Worm (Caenorhabditis elegans) whole organism, late embryonic: ENCODE results near the gene pezo-1.
"Not testable (repeated sequence)": the region's sequence is repeated elsewhere in the genome, so short reads cannot be mapped to it uniquely, and the experiment has no call there.

ENCODE experiments used
- C08G9.2 ChIP-seq: sonication (generic microtip); optimal IDR thresholded peaks from 2 replicates; lab custom pipeline; 2016; ENCODE audit warnings: mild to moderate bottlenecking, missing genetic modification characterization, moderate library complexity, missing compliant biosample characterization
- C38D4.7 ChIP-seq: fragments of 200-800 bp; sonication (Bioruptor generic); optimal IDR thresholded peaks from 2 replicates; lab custom pipeline; 2018; ENCODE audit warnings: mild to moderate bottlenecking, missing genetic modification characterization, moderate library complexity, missing compliant biosample characterization
- F13H6.1 ChIP-seq: sonication (generic microtip); optimal IDR thresholded peaks from 2 replicates; lab custom pipeline; 2016; ENCODE audit warnings: missing genetic modification characterization, missing compliant biosample characterization
- K02D7.2 ChIP-seq: sonication (generic microtip); optimal IDR thresholded peaks from 2 replicates; lab custom pipeline; 2017; ENCODE audit warnings: mild to moderate bottlenecking, missing genetic modification characterization, missing compliant biosample characterization
- K09A11.1 ChIP-seq: sonication (generic microtip); optimal IDR thresholded peaks from 2 replicates; lab custom pipeline; 2017; ENCODE audit warnings: antibody characterized with exemption, mild to moderate bottlenecking, missing genetic modification characterization, missing compliant biosample characterization; ENCODE audit not compliant: insufficient read depth
- T23F11.4 ChIP-seq: fragments of 200-800 bp; sonication (Bioruptor generic); optimal IDR thresholded peaks from 2 replicates; lab custom pipeline; 2018; ENCODE audit warnings: mild to moderate bottlenecking, missing genetic modification characterization, missing compliant biosample characterization
- Y22D7AL.16 ChIP-seq: sonication (generic microtip); optimal IDR thresholded peaks from 2 replicates; lab custom pipeline; 2016; ENCODE audit warnings: missing genetic modification characterization, missing compliant biosample characterization
- ahr-1 ChIP-seq: sonication (generic microtip); optimal IDR thresholded peaks from 2 replicates; lab custom pipeline; 2016; ENCODE audit warnings: missing genetic modification characterization, missing compliant biosample characterization
- ama-1 ChIP-seq: fragments of 150-350 bp; optimal IDR thresholded peaks from 2 replicates; lab custom pipeline; 2014
- ceh-14 ChIP-seq: sonication (generic microtip); optimal IDR thresholded peaks from 2 replicates; lab custom pipeline; 2016; ENCODE audit warnings: missing genotype, missing genetic modification characterization, missing compliant biosample characterization
- ceh-18 ChIP-seq: sonication (generic microtip); optimal IDR thresholded peaks from 2 replicates; lab custom pipeline; 2016; ENCODE audit warnings: missing genetic modification characterization, missing compliant biosample characterization
- ceh-19 ChIP-seq: fragments of 200-800 bp; sonication (Bioruptor generic); optimal IDR thresholded peaks from 2 replicates; lab custom pipeline; 2018; ENCODE audit warnings: mild to moderate bottlenecking, missing genetic modification characterization, missing compliant biosample characterization
- ceh-22 ChIP-seq: sonication (generic microtip); optimal IDR thresholded peaks from 2 replicates; lab custom pipeline; 2017; ENCODE audit warnings: missing biosample characterization, missing genetic modification characterization
- ceh-24 ChIP-seq: sonication (generic microtip); optimal IDR thresholded peaks from 2 replicates; lab custom pipeline; 2016; ENCODE audit warnings: mild to moderate bottlenecking, missing genetic modification characterization, missing compliant biosample characterization
- ceh-34 ChIP-seq: sonication (generic microtip); optimal IDR thresholded peaks from 2 replicates; lab custom pipeline; 2016; ENCODE audit warnings: mild to moderate bottlenecking, missing genetic modification characterization, missing compliant biosample characterization
- ceh-48 ChIP-seq: sonication (generic microtip); optimal IDR thresholded peaks from 2 replicates; lab custom pipeline; 2016; ENCODE audit warnings: missing genetic modification characterization, inconsistent platforms, missing compliant biosample characterization
- che-1 ChIP-seq: sonication (generic microtip); optimal IDR thresholded peaks from 2 replicates; lab custom pipeline; 2016; ENCODE audit warnings: mild to moderate bottlenecking, missing genetic modification characterization, missing compliant biosample characterization
- elt-2 ChIP-seq: sonication (generic microtip); optimal IDR thresholded peaks from 2 replicates; lab custom pipeline; 2016; ENCODE audit warnings: missing genetic modification reagents, missing genetic modification characterization, missing compliant biosample characterization
- eyg-1 ChIP-seq: sonication (generic microtip); optimal IDR thresholded peaks from 2 replicates; lab custom pipeline; 2016; ENCODE audit warnings: missing genotype, missing genetic modification characterization, missing compliant biosample characterization
- fax-1 ChIP-seq: sonication (generic microtip); optimal IDR thresholded peaks from 2 replicates; lab custom pipeline; 2016; ENCODE audit warnings: missing genotype, missing genetic modification characterization, missing compliant biosample characterization
- fkh-6 ChIP-seq: sonication (generic microtip); optimal IDR thresholded peaks from 2 replicates; lab custom pipeline; 2016; ENCODE audit warnings: missing genetic modification characterization, missing compliant biosample characterization
- hlh-13 ChIP-seq: fragments of 200-800 bp; sonication (Bioruptor generic); optimal IDR thresholded peaks from 2 replicates; lab custom pipeline; 2018; ENCODE audit warnings: mild to moderate bottlenecking, missing genetic modification characterization, missing compliant biosample characterization
- hlh-15 ChIP-seq: sonication (generic microtip); optimal IDR thresholded peaks from 2 replicates; lab custom pipeline; 2016; ENCODE audit warnings: missing genetic modification characterization, missing compliant biosample characterization
- hlh-6 ChIP-seq: sonication (generic microtip); optimal IDR thresholded peaks from 2 replicates; lab custom pipeline; 2016; ENCODE audit warnings: missing genotype, missing genetic modification characterization, missing compliant biosample characterization
- hlh-8 ChIP-seq: sonication (generic microtip); optimal IDR thresholded peaks from 2 replicates; lab custom pipeline; 2016; ENCODE audit warnings: missing genotype, missing genetic modification characterization, missing compliant biosample characterization
- lim-6 ChIP-seq: sonication (generic microtip); optimal IDR thresholded peaks from 2 replicates; lab custom pipeline; 2016; ENCODE audit warnings: missing genetic modification characterization, missing compliant biosample characterization
- lin-11 ChIP-seq: fragments of 200-800 bp; sonication (Bioruptor generic); optimal IDR thresholded peaks from 2 replicates; lab custom pipeline; 2018; ENCODE audit warnings: mild to moderate bottlenecking, missing genetic modification characterization, missing compliant biosample characterization
- nfya-1 ChIP-seq: sonication (generic microtip); optimal IDR thresholded peaks from 2 replicates; lab custom pipeline; 2017; ENCODE audit warnings: missing genetic modification characterization, mild to moderate bottlenecking, missing compliant biosample characterization, antibody characterized with exemption, moderate library complexity
- odd-2 ChIP-seq: sonication (generic microtip); optimal IDR thresholded peaks from 2 replicates; lab custom pipeline; 2017; ENCODE audit warnings: antibody characterized with exemption, mild to moderate bottlenecking, missing genetic modification characterization, missing compliant biosample characterization
- pag-3 ChIP-seq: sonication (generic microtip); optimal IDR thresholded peaks from 2 replicates; lab custom pipeline; 2016; ENCODE audit warnings: missing compliant biosample characterization, missing genetic modification characterization, borderline replicate concordance
- pat-9 ChIP-seq: fragments of 200-800 bp; sonication (Bioruptor generic); optimal IDR thresholded peaks from 2 replicates; lab custom pipeline; 2018; ENCODE audit warnings: mild to moderate bottlenecking, missing genetic modification characterization, moderate library complexity, missing compliant biosample characterization
- pha-4 ChIP-seq: fragments of 150-350 bp; optimal IDR thresholded peaks from 2 replicates; lab custom pipeline; 2018; ENCODE audit warnings: missing biosample characterization, missing genetic modification reagents, missing genetic modification characterization
- pros-1 ChIP-seq: fragments of 150-350 bp; optimal IDR thresholded peaks from 2 replicates; lab custom pipeline; 2014; ENCODE audit warnings: missing biosample characterization, missing genetic modification reagents, missing genetic modification characterization
- ref-2 ChIP-seq: sonication (generic microtip); optimal IDR thresholded peaks from 2 replicates; lab custom pipeline; 2016; ENCODE audit warnings: missing genetic modification characterization, missing compliant biosample characterization
- sox-2 ChIP-seq: fragments of 200-800 bp; sonication (Bioruptor generic); IDR thresholded peaks from 2 replicates; pipeline ENCODE4 v1.3.6; 2022; ENCODE audit warnings: missing genetic modification reagents, missing genetic modification characterization, missing compliant biosample characterization
- tbx-2 ChIP-seq: sonication (generic microtip); optimal IDR thresholded peaks from 2 replicates; lab custom pipeline; 2016; ENCODE audit warnings: missing genetic modification characterization, missing compliant biosample characterization
- unc-3 ChIP-seq, 2 experiments: fragments of 200-800 bp in 1 of 2; sonication (Bioruptor generic) in 1 of 2; sonication (generic microtip) in 1 of 2; conservative IDR thresholded peaks in 1 of 2; optimal IDR thresholded peaks in 1 of 2; 2 replicates each; pipeline versions ENCODE4 v1.3.6 to Lab custom; 2016 to 2022; ENCODE audit warnings: missing compliant biosample characterization in 2 of 2, missing genetic modification characterization in 2 of 2, missing genetic modification reagents in 1 of 2
- unc-55 ChIP-seq: sonication (generic microtip); optimal IDR thresholded peaks from 2 replicates; lab custom pipeline; 2017; ENCODE audit warnings: missing biosample characterization, missing genetic modification reagents, missing genetic modification characterization
- unc-86 ChIP-seq: sonication (generic microtip); optimal IDR thresholded peaks from 2 replicates; lab custom pipeline; 2016; ENCODE audit warnings: missing genetic modification characterization, missing compliant biosample characterization
- zip-5 ChIP-seq: sonication (generic microtip); optimal IDR thresholded peaks from 2 replicates; lab custom pipeline; 2016; ENCODE audit warnings: missing genetic modification characterization, missing compliant biosample characterization
- ztf-16 ChIP-seq: sonication (generic microtip); optimal IDR thresholded peaks from 2 replicates; lab custom pipeline; 2017; ENCODE audit warnings: missing genetic modification characterization, missing compliant biosample characterization

The pezo-1 gene

DNA sequence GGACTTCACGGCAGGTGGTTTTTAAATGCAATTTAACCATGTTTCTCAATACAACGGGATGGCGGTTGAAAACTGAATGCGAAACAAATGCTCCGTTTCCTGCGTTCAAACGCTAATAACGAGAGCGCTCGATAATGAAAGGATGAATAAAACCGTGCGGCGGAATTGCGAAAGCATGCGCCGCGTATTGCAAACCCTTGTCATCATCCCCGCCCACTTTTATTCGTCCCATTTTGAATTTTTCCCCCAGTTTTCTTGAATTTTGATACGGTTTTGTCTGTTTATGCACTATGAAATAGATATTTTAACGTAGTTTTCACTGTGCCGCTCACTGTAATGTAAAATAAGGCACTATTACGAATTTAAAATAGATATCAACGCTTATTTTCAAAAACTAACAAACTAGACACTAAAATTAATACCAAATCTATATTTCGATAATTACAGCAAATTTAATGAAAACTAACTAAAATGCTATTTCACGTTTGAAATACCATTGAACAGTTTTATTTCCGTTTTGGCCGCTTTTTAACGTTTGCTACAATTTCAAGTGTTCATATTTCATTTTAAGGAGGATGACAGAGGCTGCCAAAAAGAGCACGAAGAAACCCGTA lies 50.1 kb downstream of the pezo-1 start, which contains the start of the genes F49C12.9 and rpn-7 (continued):
- peak; percentile 22 for TF ChIP-seq ref-2 (tag; lab: Kevin White, UChicago)
- peak; percentile 79 for TF ChIP-seq tbx-2 (tag; lab: Kevin White, UChicago)
- no peak for TF ChIP-seq hlh-8
- peak; percentile 49 for TF ChIP-seq ztf-16 (tag; lab: Kevin White, UChicago)
- TF ChIP-seq hlh-13 (GFP tag; lab: Kevin White, UChicago) = no peak
- no peak for TF ChIP-seq unc-3 (GFP tag; conservative IDR thresholded peaks at IDR 0.05; lab: Robert Waterston, UW)
- TF ChIP-seq unc-3 (tag; optimal IDR thresholded peaks at IDR 0.05; lab: Kevin White, UChicago) = peak; percentile 62
- peak; percentile 72 for TF ChIP-seq sox-2 (GFP tag; lab: Robert Waterston, UW)
- TF ChIP-seq ceh-34 (tag; lab: Kevin White, UChicago) = peak; percentile 68
- no peak for TF ChIP-seq pha-4 (tag; lab: Kevin White, UChicago)
- TF ChIP-seq eyg-1 = peak; percentile 28
- peak; percentile 44 for TF ChIP-seq zip-5
- TF ChIP-seq lim-6 (tag; lab: Kevin White, UChicago) = peak; percentile 19
- peak; percentile 61 for TF ChIP-seq C38D4.7 (GFP tag; lab: Kevin White, UChicago)
- TF ChIP-seq odd-2 (tag; lab: Kevin White, UChicago) = peak; percentile 31
- TF ChIP-seq ceh-19 (GFP tag; lab: Kevin White, UChicago) = peak; percentile 60
- TF ChIP-seq F13H6.1 (tag; lab: Kevin White, UChicago) = peak; percentile 35
- peak; percentile 34 for TF ChIP-seq ceh-18 (tag; lab: Kevin White, UChicago)
- TF ChIP-seq Y22D7AL.16 = no peak
- peak; percentile 64 for TF ChIP-seq nfya-1 (tag; lab: Kevin White, UChicago)
- TF ChIP-seq ceh-14 (tag; lab: Kevin White, UChicago) = peak; percentile 73
- peak; percentile 65 for TF ChIP-seq fkh-6 (tag; lab: Kevin White, UChicago)
- no peak for TF ChIP-seq ceh-22 (tag; lab: Kevin White, UChicago)
- TF ChIP-seq pros-1 (tag; lab: Kevin White, UChicago) = no peak
- TF ChIP-seq unc-86 = peak; percentile 55
- peak; percentile 0 for TF ChIP-seq ahr-1
- TF ChIP-seq lin-11 (tag; lab: Kevin White, UChicago) = peak; percentile 25
- peak; percentile 9 for TF ChIP-seq K02D7.2 (tag; lab: Kevin White, UChicago)
- TF ChIP-seq ceh-48 (tag; lab: Kevin White, UChicago) = peak; percentile 59
- TF ChIP-seq hlh-6 (tag; lab: Kevin White, UChicago) = peak; percentile 51
- TF ChIP-seq pat-9 (tag; lab: Kevin White, UChicago) = peak; percentile 64
- peak; percentile 13 for TF ChIP-seq T23F11.4 (GFP tag; lab: Kevin White, UChicago)
- TF ChIP-seq che-1 = peak; percentile 43
- TF ChIP-seq hlh-15 (tag; lab: Kevin White, UChicago) = peak; percentile 59
- TF ChIP-seq pag-3 (tag; lab: Kevin White, UChicago) = no peak
- TF ChIP-seq ama-1 = no peak
- TF ChIP-seq C08G9.2 = peak; percentile 23
- peak; percentile 82 for TF ChIP-seq elt-2
- peak; percentile 43 for TF ChIP-seq fax-1 (tag; lab: Kevin White, UChicago)
- TF ChIP-seq ceh-24 (tag; lab: Kevin White, UChicago) = no peak
- TF ChIP-seq K09A11.1 (tag; lab: Kevin White, UChicago) = peak; percentile 81
- TF ChIP-seq unc-55 (GFP tag; lab: Kevin White, UChicago) = no peak

DNA sequence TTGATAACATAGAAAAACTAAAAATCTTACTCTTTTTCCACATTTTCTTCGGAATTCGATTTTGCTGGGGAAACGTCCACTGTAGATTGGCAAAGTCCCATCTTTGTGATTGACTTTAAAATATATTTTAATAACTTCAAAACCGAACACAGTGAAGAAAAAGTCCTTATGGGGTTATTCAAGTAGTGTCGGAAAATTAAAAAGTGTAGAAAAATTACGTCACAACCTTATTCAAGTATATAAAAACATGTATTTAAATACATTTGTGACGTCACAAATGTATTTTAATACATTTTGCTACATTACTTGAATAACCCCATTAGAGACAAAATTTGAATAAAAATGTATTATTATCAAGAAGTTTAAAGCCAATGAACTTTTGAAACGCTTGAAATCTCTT lies 53.5 kb downstream of the pezo-1 start, which contains the start of gene F49C12.7:
TSS of gene F49C12.7 (minus strand) at position 101 of the 400 bp plus-strand sequence.
- TF ChIP-seq ceh-24 (tag; lab: Kevin White, UChicago); elt-2; K02D7.2 (tag; lab: Kevin White, UChicago): not testable (repeated sequence)
- TF ChIP-seq, all 69 proteins: peak for 0; not testable (repeated sequence) for 69
